Worm (Caenorhabditis elegans): ENCODE data around the gene best-18.
"Not testable (repeated sequence)": the region's sequence is repeated elsewhere in the genome, so short reads cannot be mapped to it uniquely, and the experiment has no call there.

- not testable (repeated sequence) for TF ChIP-seq ztf-11, ceh-82, nhr-12 (tag; optimal IDR thresholded peaks at IDR 0.05)
Measured at ce11 chrIII:10221860-10222259, 9.7 kb downstream of the best-18 start, which contains the start of gene Y70G10A.4.

Measured in whole organism, L1 larva.